Fruit fly (Drosophila melanogaster) S2 (cell line): ENCODE measurements around the gene CG3104.

Experiments used
- CG8478 ChIP-seq: fragments of >200 bp; optimal IDR thresholded peaks from 2 replicates; lab custom pipeline; 2018
- CTCF ChIP-seq, 2 experiments: fragments of >200 bp; optimal IDR thresholded peaks; 2 replicates each; lab custom pipeline; 2018

The CG3104 gene

DNA sequence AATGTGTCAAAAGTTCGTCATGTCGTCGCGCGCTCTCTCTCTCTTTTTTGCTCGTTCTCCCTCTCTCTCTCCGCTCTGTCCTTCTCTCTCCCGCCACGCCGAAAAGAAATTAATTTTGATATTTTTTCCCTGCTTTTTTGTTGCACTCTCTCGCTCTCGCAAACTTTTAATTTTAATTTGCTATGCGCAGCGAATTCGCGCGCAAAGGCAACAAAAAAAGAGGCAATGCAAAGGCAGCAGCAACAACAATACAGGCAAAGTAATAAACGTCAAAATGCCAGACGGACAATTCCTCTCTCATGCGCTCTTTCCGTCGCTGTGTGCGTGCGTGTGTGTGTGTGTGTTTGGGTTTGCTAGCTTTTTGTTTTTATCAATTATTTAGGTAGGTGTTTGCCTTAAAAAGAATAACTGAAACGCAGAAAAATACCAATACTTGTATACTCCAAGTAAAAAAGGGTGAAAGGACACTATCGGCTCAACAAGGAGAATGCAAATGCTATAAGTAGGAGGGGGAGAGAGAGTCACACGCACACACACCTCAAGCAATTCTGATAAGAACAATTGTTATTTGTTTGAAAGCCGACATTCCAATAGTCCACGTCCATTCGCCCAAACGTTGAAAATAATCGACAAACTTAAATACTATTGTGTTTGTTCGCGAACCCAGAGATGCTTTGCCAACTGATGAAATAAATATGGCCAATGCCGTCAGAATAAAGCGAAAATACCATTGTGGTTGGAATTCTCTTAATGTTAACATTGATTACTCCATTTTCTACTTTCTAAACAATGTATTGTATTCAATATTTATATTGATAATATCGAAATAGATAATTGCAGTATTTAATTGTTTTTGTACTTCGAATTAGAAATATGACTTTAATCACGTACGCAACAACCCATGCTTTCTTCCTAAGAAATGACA lies 31.3 kb upstream of the CG3104 start:
- TF ChIP-seq CG8478 (no peak), CTCF (optimal IDR thresholded peaks at IDR 0.05; lab: Kevin White, UChicago) (no peak)

DNA sequence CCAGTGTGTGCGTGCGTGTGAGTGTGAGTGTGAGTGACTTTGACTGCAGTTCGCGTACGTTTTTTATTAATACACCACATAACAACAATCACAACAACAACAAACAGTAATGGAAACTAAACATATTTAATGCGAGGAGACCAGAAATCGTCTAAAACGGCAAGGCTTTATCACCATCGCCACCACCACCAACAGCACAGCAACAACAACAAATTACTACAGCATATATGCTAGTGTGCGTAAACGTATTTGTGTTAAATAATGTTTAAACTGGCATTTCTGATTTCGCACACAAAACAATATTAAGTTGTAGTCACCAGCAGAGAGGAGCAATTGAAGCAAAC lies 30.6 kb upstream of the CG3104 start:
- no peak for TF ChIP-seq CTCF (optimal IDR thresholded peaks at IDR 0.05; lab: Kevin White, UChicago)
- no peak for TF ChIP-seq CG8478

DNA sequence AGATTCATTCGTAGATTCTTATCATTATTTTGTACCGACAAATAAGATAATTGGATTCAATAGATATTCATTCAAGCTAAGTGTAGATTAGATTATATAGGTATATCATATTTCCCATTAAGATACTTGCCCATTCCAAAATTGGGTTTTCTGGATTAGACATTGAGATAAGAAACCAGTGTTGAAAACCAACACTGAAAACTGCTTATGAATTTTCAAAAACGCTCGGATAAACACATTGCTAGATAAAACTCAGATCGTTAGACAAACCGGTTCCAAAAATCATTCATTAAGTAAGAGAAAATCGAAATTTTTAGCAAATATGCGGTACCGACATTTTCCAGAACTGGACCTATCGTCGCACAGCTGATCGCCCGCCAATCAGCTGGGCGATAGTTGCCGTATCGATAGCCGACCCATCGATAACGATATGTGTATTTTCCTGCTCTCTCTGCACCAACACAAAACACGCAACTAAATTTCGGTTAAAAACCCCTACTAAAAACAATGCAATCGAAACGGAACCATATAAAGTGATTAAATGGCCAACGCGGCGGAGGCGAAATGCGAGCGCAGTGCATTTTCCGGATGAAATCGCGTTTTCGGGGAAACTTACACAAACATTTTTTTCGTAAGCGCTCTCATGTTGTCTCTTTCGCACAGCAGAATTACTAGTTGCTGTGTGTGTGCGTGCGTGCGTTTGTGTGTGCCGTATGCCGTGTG lies 30.1 kb upstream of the CG3104 start, which contains the start of the genes NTPase and lilli:
Gene NTPase (minus strand): TSS at position 348 of the 723 bp plus-strand sequence.
Gene lilli (plus strand): TSS at position 427 of the 723 bp plus-strand sequence.
- TF ChIP-seq CG8478, result no peak
- peak in 1 of 2 experiments; percentile 14 for TF ChIP-seq CTCF (optimal IDR thresholded peaks at IDR 0.05; lab: Kevin White, UChicago)

DNA sequence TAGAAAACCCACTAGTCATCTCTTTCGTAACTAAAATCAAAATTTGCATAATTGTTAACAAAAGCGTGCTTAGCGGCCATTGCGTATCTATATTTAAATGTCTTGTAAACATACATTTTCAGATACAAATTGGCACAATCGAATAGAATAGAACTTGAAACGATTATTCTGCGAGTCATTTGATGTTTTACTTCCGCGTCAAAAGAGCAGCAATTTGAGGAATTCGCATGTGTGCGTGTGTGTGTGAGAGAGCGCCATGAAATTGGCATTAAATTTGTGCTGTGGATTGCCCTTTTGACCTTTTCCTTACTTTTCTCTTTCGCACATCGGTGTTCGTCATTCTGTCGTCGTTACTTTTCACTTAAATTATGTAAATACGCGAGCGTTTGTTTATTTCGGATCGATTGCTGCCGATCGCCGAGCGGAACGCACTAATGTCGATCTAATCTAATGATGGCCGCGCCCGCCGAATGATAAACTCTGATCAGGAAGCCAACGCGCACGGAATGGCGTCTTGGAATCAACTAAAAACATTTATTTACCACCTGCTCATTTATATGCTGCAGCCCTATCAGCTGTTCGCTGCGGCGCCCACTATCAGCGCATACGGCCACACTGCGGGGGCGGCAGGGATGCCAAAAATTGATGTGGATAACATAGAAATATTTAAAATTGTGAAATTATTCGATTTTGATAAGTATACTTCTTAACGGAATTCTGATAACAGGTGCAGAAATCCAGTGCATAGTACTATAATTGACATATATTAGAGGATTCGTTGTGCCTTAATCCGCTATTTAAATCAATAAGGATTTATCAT lies 29.3 kb upstream of the CG3104 start:
- TF ChIP-seq CTCF (optimal IDR thresholded peaks at IDR 0.05; lab: Kevin White, UChicago), result no peak
- no peak for TF ChIP-seq CG8478

DNA sequence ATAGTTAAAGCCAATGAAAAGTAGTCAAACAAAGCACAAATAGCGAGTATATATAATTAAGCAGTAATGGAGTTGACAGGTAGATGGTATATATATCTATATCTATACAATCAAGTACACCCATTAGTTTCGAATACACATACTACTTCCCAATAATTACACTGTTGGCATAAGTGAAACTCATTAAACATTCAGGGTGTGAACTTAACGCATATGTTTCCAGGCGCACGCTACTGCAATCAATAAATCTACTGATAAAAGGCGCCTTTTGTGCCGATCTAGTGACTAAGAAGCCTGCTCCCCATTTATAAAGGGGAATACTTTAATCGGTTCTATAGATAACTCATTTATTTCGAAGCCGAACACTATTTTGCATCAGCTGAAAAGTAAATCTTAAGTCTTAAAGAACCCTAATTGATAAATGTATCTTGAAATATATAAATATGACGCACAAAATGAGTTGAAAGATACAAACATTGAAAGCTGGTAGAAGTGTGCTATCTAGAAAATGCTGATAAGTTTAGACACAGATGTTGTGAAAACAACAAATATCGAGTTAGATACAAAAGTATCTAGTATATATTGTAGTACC lies 28.2 kb upstream of the CG3104 start:
- no peak for TF ChIP-seq CTCF (optimal IDR thresholded peaks at IDR 0.05; lab: Kevin White, UChicago)
- no peak for TF ChIP-seq CG8478

DNA sequence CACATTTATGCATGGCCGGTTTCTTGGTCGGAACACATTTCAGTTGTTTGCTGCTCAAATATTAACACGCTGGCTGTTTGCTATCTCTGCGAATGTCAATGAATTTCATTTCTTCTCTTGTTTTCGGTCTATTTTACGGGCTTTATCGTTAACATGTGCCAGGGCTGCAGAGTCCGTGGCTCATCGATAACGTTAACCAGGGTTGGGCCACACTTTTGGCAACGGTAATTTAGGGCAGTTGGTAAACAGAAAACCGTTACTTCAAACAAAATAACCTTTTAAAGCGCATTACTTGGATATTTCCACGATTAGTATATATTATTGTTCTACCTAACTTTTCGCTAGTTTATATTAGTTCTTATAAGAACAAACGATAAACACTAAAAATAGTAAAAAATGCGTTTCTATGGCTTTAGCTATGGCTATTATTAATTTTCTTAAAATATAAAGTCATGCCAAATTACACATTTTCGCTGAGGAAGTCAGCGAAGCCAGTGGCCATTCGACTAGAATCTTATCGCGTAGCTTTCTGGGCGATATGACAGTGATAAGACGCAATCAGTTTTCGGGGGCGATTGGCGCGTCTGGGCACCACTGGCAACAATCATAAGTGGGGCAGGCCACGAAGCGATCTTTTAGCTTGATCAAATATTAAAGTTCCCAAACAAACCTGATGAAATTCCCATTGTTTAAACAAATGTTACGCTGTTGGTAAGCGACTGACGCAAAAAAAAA lies 27.6 kb upstream of the CG3104 start:
- TF ChIP-seq CTCF (optimal IDR thresholded peaks at IDR 0.05; lab: Kevin White, UChicago), result no peak
- no peak for TF ChIP-seq CG8478

DNA sequence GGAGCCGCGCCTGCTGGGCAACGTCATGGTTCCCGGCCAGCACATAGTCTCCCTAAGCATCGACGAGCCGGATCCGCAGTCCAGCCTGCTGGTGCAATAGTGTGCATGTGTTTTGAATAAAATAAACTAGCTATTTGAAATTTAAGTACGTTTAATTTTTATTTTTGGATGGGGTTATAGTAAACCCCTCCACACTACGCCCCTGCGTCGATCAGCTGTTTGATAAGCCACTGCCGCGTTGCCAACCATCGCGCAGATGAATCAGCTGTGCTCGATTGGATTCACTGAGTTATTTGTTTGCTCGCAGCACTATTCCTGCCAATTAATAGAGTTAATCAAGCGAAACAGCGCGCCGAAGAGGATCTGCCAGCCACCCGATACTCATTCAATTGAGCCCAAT lies 23.3 kb upstream of the CG3104 start, which contains the start of gene RabGGTb:
Gene RabGGTb (plus strand): TSS at position 254 of the 400 bp plus-strand sequence.
- TF ChIP-seq CTCF (optimal IDR thresholded peaks at IDR 0.05; lab: Kevin White, UChicago), result no peak
- TF ChIP-seq CG8478, result no peak

DNA sequence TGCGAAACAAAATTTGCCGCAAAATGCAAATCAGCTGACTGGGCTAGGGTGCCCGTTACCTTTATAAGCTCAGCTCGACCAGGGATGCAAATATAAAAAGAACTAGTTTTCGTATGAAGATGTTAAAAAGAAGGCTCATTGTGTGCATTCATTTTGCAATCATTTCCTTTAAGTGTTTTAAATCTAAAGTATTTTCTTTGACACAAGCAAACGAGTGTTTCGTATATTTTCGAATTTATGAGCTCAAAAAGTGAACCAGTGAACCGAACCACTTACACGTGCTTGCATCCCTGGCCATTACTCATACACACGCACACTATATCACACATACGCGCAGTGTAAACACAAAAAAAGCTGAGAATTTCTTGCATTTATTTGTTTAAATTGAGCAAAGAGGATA lies 22.6 kb upstream of the CG3104 start, which contains the start of the genes Prx6a and Sbat:
Gene Prx6a (minus strand): TSS at position 45 of the 400 bp plus-strand sequence.
Gene Sbat (plus strand): TSS at position 157 of the 400 bp plus-strand sequence.
- no peak for TF ChIP-seq CG8478
- no peak for TF ChIP-seq CTCF (optimal IDR thresholded peaks at IDR 0.05; lab: Kevin White, UChicago)

DNA sequence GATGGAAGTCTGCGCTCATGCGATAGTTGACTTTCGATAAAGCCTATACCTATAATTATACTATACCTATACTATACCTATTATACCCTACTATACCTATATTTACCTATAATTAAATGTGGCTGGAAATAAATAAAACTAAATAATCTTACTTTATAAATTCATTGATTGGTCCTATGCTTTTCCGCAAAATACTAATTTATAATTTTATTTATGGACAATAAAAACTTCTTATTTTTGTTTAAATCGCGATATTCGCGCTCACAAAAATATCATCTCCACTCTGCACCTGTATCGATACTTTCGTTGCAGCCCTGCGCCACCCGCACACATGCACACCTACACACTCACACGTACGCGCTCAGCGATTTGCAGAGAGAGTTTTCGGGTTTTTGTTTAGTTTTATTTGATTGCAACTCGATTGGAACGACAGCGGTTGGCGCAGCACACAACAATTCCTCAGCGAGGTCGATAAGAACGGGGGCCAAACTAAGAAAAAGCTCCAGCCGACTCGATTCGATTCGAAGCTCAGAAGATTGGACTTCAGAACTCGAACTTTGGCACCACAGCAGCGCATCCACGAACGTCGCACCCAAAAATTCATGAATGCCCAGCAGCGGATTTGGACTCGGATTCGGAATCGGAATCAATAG lies 19.1 kb upstream of the CG3104 start, which contains the start of gene CG8814:
Gene CG8814 (plus strand): TSS at position 349 of the 653 bp plus-strand sequence.
- no peak for TF ChIP-seq CG8478
- TF ChIP-seq CTCF (optimal IDR thresholded peaks at IDR 0.05; lab: Kevin White, UChicago), result no peak

DNA sequence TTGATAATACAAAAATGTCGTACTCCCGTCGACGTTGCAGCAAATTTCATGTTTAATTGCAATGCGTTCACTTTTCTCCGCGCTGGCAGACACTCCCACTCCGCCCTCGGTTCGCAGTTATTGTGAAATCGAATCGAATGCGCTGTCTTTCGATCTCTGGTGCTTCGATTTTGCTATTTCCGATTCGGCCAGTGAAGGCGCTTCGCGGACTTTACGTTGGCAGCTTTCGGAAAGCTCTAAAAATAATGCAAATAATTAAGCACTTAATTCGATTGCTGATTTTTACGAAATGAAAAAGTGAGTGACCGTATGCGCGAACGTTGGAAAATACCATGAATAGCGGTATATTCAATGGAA lies 18.6 kb upstream of the CG3104 start, which contains the start of gene Ifrd1:
Gene Ifrd1 (minus strand): TSS at position 305 of the 357 bp plus-strand sequence.
- TF ChIP-seq CTCF (optimal IDR thresholded peaks at IDR 0.05; lab: Kevin White, UChicago) (no peak), CG8478 (no peak)

DNA sequence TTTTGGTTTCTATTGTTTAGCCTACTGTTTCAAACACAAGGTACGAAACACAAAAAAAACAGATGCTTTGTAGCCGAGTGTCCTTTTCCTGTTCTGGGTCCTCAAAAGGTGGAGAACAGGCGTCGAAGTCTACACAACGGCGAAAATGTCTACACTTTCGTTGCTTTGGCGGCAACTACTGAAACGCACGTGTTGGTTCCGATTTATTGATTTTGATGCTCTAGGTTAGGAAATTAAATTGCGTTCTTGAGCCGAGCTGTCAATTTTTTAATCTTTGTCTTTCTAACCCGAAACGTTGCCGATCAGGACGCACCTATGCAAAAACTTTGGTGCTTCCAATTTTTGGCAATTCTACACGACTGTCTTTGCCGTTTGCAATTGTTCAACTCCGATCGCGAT lies 18.1 kb upstream of the CG3104 start:
- no peak for TF ChIP-seq CG8478
- TF ChIP-seq CTCF (optimal IDR thresholded peaks at IDR 0.05; lab: Kevin White, UChicago), result no peak

DNA sequence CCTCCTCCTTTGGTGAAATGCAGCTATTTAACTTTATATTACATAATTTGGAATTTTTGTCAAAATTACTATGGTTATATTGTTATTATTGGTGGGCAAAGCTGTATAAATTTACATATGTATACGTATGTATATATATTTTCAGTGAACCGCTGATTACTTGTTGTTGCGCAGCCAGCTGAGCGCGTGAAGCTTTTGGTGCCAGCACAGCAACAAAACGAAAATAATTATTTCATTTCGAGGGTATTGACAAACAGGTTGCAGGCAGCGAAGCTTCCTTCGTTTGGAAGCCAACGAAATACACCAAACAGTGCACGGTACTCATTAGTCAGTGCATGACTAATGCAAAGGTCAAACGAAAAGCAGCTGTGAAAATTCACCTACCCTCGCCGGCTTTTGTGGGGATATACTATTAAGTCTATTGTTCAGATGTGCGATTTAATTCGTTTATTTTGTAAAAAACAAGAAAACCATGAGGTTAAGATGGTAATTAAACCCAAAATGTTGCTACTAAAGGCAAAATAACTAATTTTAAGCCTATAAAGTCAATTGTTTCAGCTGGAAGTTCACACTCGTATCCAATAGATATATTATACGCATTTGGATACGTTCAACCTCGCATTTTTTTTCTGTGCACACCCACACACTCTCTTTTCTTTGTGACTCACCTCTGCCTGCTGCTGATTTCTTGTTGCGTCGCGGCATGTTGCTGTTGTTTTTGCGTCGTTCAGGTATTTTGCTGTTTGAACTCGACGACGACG lies 17.6 kb upstream of the CG3104 start:
- no peak for TF ChIP-seq CTCF (optimal IDR thresholded peaks at IDR 0.05; lab: Kevin White, UChicago)
- TF ChIP-seq CG8478, result no peak
